Fruit fly (Drosophila melanogaster) whole organism, embryonic: ENCODE data around the gene CG6294.

Experiments
- Abd-B ChIP-seq: fragments of 200-800 bp; sonication (Bioruptor generic); optimal IDR thresholded peaks from 2 replicates; lab custom pipeline; 2018; ENCODE audit warnings: missing biosample characterization, mild to moderate bottlenecking, missing genetic modification characterization, moderate library complexity
- Atf-2 ChIP-seq: fragments of 200-800 bp; sonication (Bioruptor generic); optimal IDR thresholded peaks from 2 replicates; lab custom pipeline; 2016; ENCODE audit warnings: missing biosample characterization, missing genetic modification characterization
- B-H2 ChIP-seq: fragments of 200-800 bp; sonication (Bioruptor generic); optimal IDR thresholded peaks from 2 replicates; lab custom pipeline; 2018; ENCODE audit warnings: missing biosample characterization, mild to moderate bottlenecking, missing genetic modification characterization
- BEAF-32 ChIP-seq: fragments of 200-800 bp; sonication (Bioruptor generic); optimal IDR thresholded peaks from 3 replicates; lab custom pipeline; 2017; ENCODE audit warnings: missing biosample characterization, missing genetic modification characterization, mild to moderate bottlenecking, moderate library complexity, missing genetic modification reagents
- CG10462 ChIP-seq: fragments of 200-800 bp; sonication (Bioruptor generic); optimal IDR thresholded peaks from 2 replicates; lab custom pipeline; 2016; ENCODE audit warnings: missing biosample characterization, missing genetic modification characterization
- CG11723 ChIP-seq: fragments of 200-800 bp; sonication (Bioruptor generic); optimal IDR thresholded peaks from 2 replicates; lab custom pipeline; 2017; ENCODE audit warnings: missing biosample characterization, mild to moderate bottlenecking, missing genetic modification characterization
- CG12744 ChIP-seq: fragments of 200-800 bp; sonication (Bioruptor generic); optimal IDR thresholded peaks from 2 replicates; lab custom pipeline; 2016; ENCODE audit warnings: missing biosample characterization, missing genetic modification characterization
- CG13424 ChIP-seq: fragments of 200-800 bp; sonication (Bioruptor generic); optimal IDR thresholded peaks from 2 replicates; lab custom pipeline; 2019; ENCODE audit warnings: missing biosample characterization, mild to moderate bottlenecking, missing genetic modification characterization, moderate library complexity
- CG13894 ChIP-seq: fragments of 200-800 bp; sonication (Bioruptor generic); optimal IDR thresholded peaks from 3 replicates; lab custom pipeline; 2018; ENCODE audit warnings: missing biosample characterization, mild to moderate bottlenecking, missing genetic modification characterization, moderate library complexity
- CG18619 ChIP-seq: fragments of 200-800 bp; sonication (Bioruptor generic); optimal IDR thresholded peaks from 3 replicates; lab custom pipeline; 2017; ENCODE audit warnings: missing biosample characterization, mild to moderate bottlenecking, missing genetic modification characterization
- CG2889 ChIP-seq: fragments of 200-800 bp; sonication (Bioruptor generic); IDR thresholded peaks from 3 replicates; pipeline ENCODE4 v1.3.6; 2022; ENCODE audit warnings: missing biosample characterization, missing genetic modification characterization
- CG30403 ChIP-seq: fragments of 200-800 bp; sonication (Bioruptor generic); optimal IDR thresholded peaks from 3 replicates; lab custom pipeline; 2016; ENCODE audit warnings: missing biosample characterization, missing genetic modification characterization
- CG3163 ChIP-seq: fragments of 200-800 bp; sonication (Bioruptor generic); optimal IDR thresholded peaks from 3 replicates; lab custom pipeline; 2016; ENCODE audit warnings: missing biosample characterization, missing genetic modification characterization
- CG5245 ChIP-seq: fragments of 200-800 bp; sonication (Bioruptor generic); optimal IDR thresholded peaks from 3 replicates; lab custom pipeline; 2016; ENCODE audit warnings: missing biosample characterization, missing genetic modification characterization
- CG6654 ChIP-seq: fragments of 200-800 bp; sonication (Bioruptor generic); optimal IDR thresholded peaks from 2 replicates; lab custom pipeline; 2017; ENCODE audit warnings: missing biosample characterization, mild to moderate bottlenecking, missing genetic modification characterization
- CG7745 ChIP-seq: fragments of 200-800 bp; sonication (Bioruptor generic); optimal IDR thresholded peaks from 2 replicates; lab custom pipeline; 2018; ENCODE audit warnings: missing biosample characterization, mild to moderate bottlenecking, missing genetic modification characterization, moderate library complexity
- CG7839 ChIP-seq: fragments of 200-800 bp; sonication (Bioruptor generic); optimal IDR thresholded peaks from 3 replicates; lab custom pipeline; 2018; ENCODE audit warnings: missing biosample characterization, mild to moderate bottlenecking, missing genetic modification characterization, moderate library complexity
- CG8359 ChIP-seq: fragments of 200-800 bp; sonication (Bioruptor generic); optimal IDR thresholded peaks from 2 replicates; lab custom pipeline; 2017; ENCODE audit warnings: missing biosample characterization, mild to moderate bottlenecking, missing genetic modification characterization, borderline replicate concordance
- CoRest ChIP-seq: fragments of 200-800 bp; sonication (Bioruptor generic); optimal IDR thresholded peaks from 3 replicates; lab custom pipeline; 2018; ENCODE audit warnings: missing biosample characterization, mild to moderate bottlenecking, missing genetic modification characterization, moderate library complexity
- E2f1 ChIP-seq: fragments of 200-800 bp; sonication (Bioruptor generic); IDR thresholded peaks from 2 replicates; pipeline ENCODE4 v1.3.6; 2022; ENCODE audit warnings: missing biosample characterization, missing genetic modification characterization
- Elba2 ChIP-seq: fragments of 200-800 bp; sonication (Bioruptor generic); optimal IDR thresholded peaks from 3 replicates; lab custom pipeline; 2016; ENCODE audit warnings: missing biosample characterization, missing genetic modification characterization
- HLH54F ChIP-seq: fragments of 200-800 bp; sonication (Bioruptor generic); optimal IDR thresholded peaks from 3 replicates; lab custom pipeline; 2016; ENCODE audit warnings: missing biosample characterization, missing genetic modification characterization
- Kr ChIP-seq: fragments of 200-800 bp; sonication (Bioruptor generic); optimal IDR thresholded peaks from 2 replicates; lab custom pipeline; 2017; ENCODE audit warnings: missing biosample characterization, mild to moderate bottlenecking, missing genetic modification characterization
- Med ChIP-seq: fragments of 200-800 bp; sonication (Bioruptor generic); peaks from one replicate; lab custom pipeline; 2016; ENCODE audit warnings: missing biosample characterization, missing genetic modification characterization, mild to moderate bottlenecking, inconsistent platforms, moderate library complexity
- Neu2 ChIP-seq: fragments of 200-800 bp; sonication (Bioruptor generic); optimal IDR thresholded peaks from 3 replicates; lab custom pipeline; 2016; ENCODE audit warnings: missing biosample characterization, missing genetic modification characterization, borderline replicate concordance
- Sry-β ChIP-seq: fragments of 200-800 bp; sonication (Bioruptor generic); optimal IDR thresholded peaks from 2 replicates; lab custom pipeline; 2018; ENCODE audit warnings: missing biosample characterization, mild to moderate bottlenecking, missing genetic modification characterization, moderate library complexity
- ab ChIP-seq: fragments of 200-800 bp; sonication (Bioruptor generic); optimal IDR thresholded peaks from 2 replicates; lab custom pipeline; 2016; ENCODE audit warnings: missing biosample characterization, missing genetic modification characterization
- ash1 ChIP-seq: fragments of 200-800 bp; sonication (Bioruptor generic); optimal IDR thresholded peaks from 2 replicates; lab custom pipeline; 2018; ENCODE audit warnings: missing biosample characterization, mild to moderate bottlenecking, missing genetic modification characterization
- btn ChIP-seq: fragments of 200-800 bp; sonication (Bioruptor generic); optimal IDR thresholded peaks from 2 replicates; lab custom pipeline; 2016; ENCODE audit warnings: missing biosample characterization, missing genetic modification characterization
- cas ChIP-seq: fragments of 200-800 bp; sonication (Bioruptor generic); IDR thresholded peaks from 2 replicates; pipeline ENCODE4 v1.3.6; 2022; ENCODE audit warnings: missing biosample characterization, missing genetic modification characterization
- cg ChIP-seq: fragments of 200-800 bp; sonication (Bioruptor generic); optimal IDR thresholded peaks from 3 replicates; lab custom pipeline; 2019; ENCODE audit warnings: missing biosample characterization, mild to moderate bottlenecking, missing genetic modification characterization, moderate library complexity
- croc ChIP-seq: fragments of 200-800 bp; sonication (Bioruptor generic); conservative IDR thresholded peaks from 3 replicates; pipeline ENCODE4 v1.3.6; 2022; ENCODE audit warnings: missing biosample characterization, missing genetic modification characterization
- crp ChIP-seq, 2 experiments: fragments of 200-800 bp; sonication (Bioruptor generic); optimal IDR thresholded peaks; 2 replicates in 1 of 2; 3 replicates in 1 of 2; lab custom pipeline; 2017; ENCODE audit warnings: missing biosample characterization in 2 of 2, missing genetic modification characterization in 2 of 2, mild to moderate bottlenecking in 1 of 2, moderate library complexity in 1 of 2
- dan ChIP-seq: fragments of 200-800 bp; sonication (Bioruptor generic); IDR thresholded peaks from 2 replicates; pipeline ENCODE4 v1.3.6; 2022; ENCODE audit warnings: missing biosample characterization, missing genetic modification characterization
- fru ChIP-seq: fragments of >200 bp; optimal IDR thresholded peaks from 2 replicates; lab custom pipeline; 2017
- gce ChIP-seq: fragments of 200-800 bp; sonication (Bioruptor generic); IDR thresholded peaks from 3 replicates; pipeline ENCODE4 v1.3.6; 2022; ENCODE audit warnings: missing biosample characterization, missing genetic modification characterization
- insv ChIP-seq, 2 experiments: fragments of 200-800 bp; sonication (Bioruptor generic); optimal IDR thresholded peaks; 3 replicates each; lab custom pipeline; 2016 to 2018; ENCODE audit warnings: missing biosample characterization in 2 of 2, missing genetic modification characterization in 2 of 2
- kah ChIP-seq: fragments of 200-800 bp; sonication (Bioruptor generic); optimal IDR thresholded peaks from 2 replicates; lab custom pipeline; 2018; ENCODE audit warnings: missing biosample characterization, mild to moderate bottlenecking, missing genetic modification characterization
- lmd ChIP-seq: fragments of 200-800 bp; sonication (Bioruptor generic); IDR thresholded peaks from 2 replicates; pipeline ENCODE4 v1.3.6; 2022; ENCODE audit warnings: missing biosample characterization, missing genetic modification characterization
- mam ChIP-seq: fragments of 200-800 bp; sonication (Bioruptor generic); optimal IDR thresholded peaks from 3 replicates; lab custom pipeline; 2016; ENCODE audit warnings: missing biosample characterization, missing genetic modification characterization
- onecut ChIP-seq: fragments of 200-800 bp; sonication (Bioruptor generic); IDR thresholded peaks from 2 replicates; pipeline ENCODE4 v1.3.6; 2022; ENCODE audit warnings: missing biosample characterization, missing genetic modification characterization
- pnt ChIP-seq: fragments of 200-800 bp; sonication (Bioruptor generic); optimal IDR thresholded peaks from 3 replicates; lab custom pipeline; 2016; ENCODE audit warnings: missing biosample characterization, missing genetic modification characterization
- ranshi ChIP-seq: fragments of 200-800 bp; sonication (Bioruptor generic); IDR thresholded peaks from 2 replicates; pipeline ENCODE4 v1.3.6; 2022; ENCODE audit warnings: missing biosample characterization, missing genetic modification characterization
- ro ChIP-seq: fragments of 200-800 bp; sonication (Bioruptor generic); IDR thresholded peaks from 2 replicates; pipeline ENCODE4 v1.3.6; 2022; ENCODE audit warnings: missing biosample characterization, missing genetic modification characterization
- sens ChIP-seq: fragments of 200-800 bp; sonication (Bioruptor generic); peaks from one replicate; lab custom pipeline; 2016; ENCODE audit warnings: missing biosample characterization, missing genetic modification characterization
- seq ChIP-seq: fragments of 200-800 bp; sonication (Bioruptor generic); IDR thresholded peaks from 2 replicates; pipeline ENCODE4 v1.3.6; 2022; ENCODE audit warnings: missing biosample characterization, missing genetic modification characterization
- slou ChIP-seq: fragments of 200-800 bp; sonication (Bioruptor generic); optimal IDR thresholded peaks from 3 replicates; lab custom pipeline; 2016; ENCODE audit warnings: missing biosample characterization, missing genetic modification characterization
- tin ChIP-seq: fragments of 200-800 bp; sonication (Bioruptor generic); optimal IDR thresholded peaks from 3 replicates; lab custom pipeline; 2016; ENCODE audit warnings: missing biosample characterization, missing genetic modification characterization
- tup ChIP-seq: fragments of 200-800 bp; sonication (Bioruptor generic); optimal IDR thresholded peaks from 2 replicates; lab custom pipeline; 2016; ENCODE audit warnings: missing biosample characterization, mild to moderate bottlenecking, missing genetic modification characterization, moderate library complexity
- vnd ChIP-seq: fragments of 200-800 bp; sonication (Bioruptor generic); IDR thresholded peaks from 3 replicates; pipeline ENCODE4 v1.3.6; 2022; ENCODE audit warnings: missing biosample characterization, missing genetic modification characterization; ENCODE audit not compliant: partially characterized antibody
- wdn ChIP-seq: fragments of 200-800 bp; sonication (Bioruptor generic); IDR thresholded peaks from 2 replicates; pipeline ENCODE4 v1.3.6; 2022; ENCODE audit warnings: missing biosample characterization, missing genetic modification characterization
- zfh2 ChIP-seq: fragments of 200-800 bp; sonication (Bioruptor generic); optimal IDR thresholded peaks from 2 replicates; lab custom pipeline; 2016; ENCODE audit warnings: missing biosample characterization, missing genetic modification characterization

The CG6294 gene

DNA sequence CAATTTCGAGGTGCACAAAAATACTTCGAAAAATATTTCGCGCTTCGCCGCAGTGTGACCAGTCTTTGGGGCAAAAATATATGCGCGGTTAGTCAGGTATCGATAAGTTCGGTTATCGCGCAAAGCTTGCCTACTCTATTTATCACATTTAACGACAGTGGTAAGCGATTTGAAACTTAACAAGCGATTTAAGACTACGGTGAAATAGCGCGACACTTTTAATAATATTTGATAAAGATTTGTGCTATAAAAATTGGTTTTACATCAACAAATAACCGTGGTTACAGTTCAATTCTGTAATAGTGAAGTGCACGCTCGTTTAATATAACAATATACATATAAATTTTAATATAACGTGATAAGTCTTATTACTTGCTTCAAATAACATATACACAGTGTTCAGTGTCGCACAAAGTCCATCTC, 12.9 kb downstream of the CG6294 start, which contains the start of gene mh (continued):
- TF ChIP-seq lmd (GFP tag; lab: Robert Waterston, UW) (peak; percentile 47; the same call in 1 of the 2 replicates), CG12744 (no peak), dan (GFP tag; lab: Robert Waterston, UW) (no peak), CG13894 (tag; lab: Kevin White, UChicago) (no peak), mam (peak; percentile 10), tin (no peak), ash1 (no peak), pnt (GFP tag; lab: Kevin White, UChicago) (no peak), CG3163 (no peak), Neu2 (GFP tag; lab: Kevin White, UChicago) (no peak), seq (no peak), ro (GFP tag; lab: Robert Waterston, UW) (no peak), insv (GFP tag; optimal IDR thresholded peaks at IDR 0.05; lab: Kevin White, UChicago) (no peak), CG2889 (no peak), CG30403 (GFP tag; lab: Kevin White, UChicago) (peak; percentile 52), onecut (GFP tag; lab: Robert Waterston, UW) (no peak), btn (GFP tag; lab: Kevin White, UChicago) (no peak), CG13424 (tag; lab: Kevin White, UChicago) (peak; percentile 48), vnd (GFP tag; lab: Robert Waterston, UW) (peak; percentile 68; the same call in 2 of the 3 replicates), CG11723 (GFP tag; lab: Kevin White, UChicago) (no peak), CG10462 (GFP tag; lab: Kevin White, UChicago) (no peak), E2f1 (GFP tag; lab: Robert Waterston, UW) (no peak), B-H2 (GFP tag; lab: Kevin White, UChicago) (no peak), CoRest (peak; percentile 60), Abd-B (peak; percentile 64), crp (GFP tag; optimal IDR thresholded peaks at IDR 0.05; lab: Kevin White, UChicago) (peak in 1 of 2 experiments; percentile 42), Med (GFP tag; lab: Kevin White, UChicago) (peak; percentile 69), ranshi (GFP tag; lab: Robert Waterston, UW) (no peak), ab (GFP tag; lab: Kevin White, UChicago) (no peak), cg (GFP tag; lab: Kevin White, UChicago) (no peak), Sry-β (GFP tag; lab: Kevin White, UChicago) (no peak), CG7745 (tag; lab: Kevin White, UChicago) (no peak), fru (lab: Kevin White, UChicago) (no peak), BEAF-32 (GFP tag; lab: Kevin White, UChicago) (peak; percentile 73), Elba2 (GFP tag; lab: Kevin White, UChicago) (no peak), Kr (GFP tag; lab: Kevin White, UChicago) (no peak), CG8359 (no peak), croc (no peak), zfh2 (GFP tag; lab: Kevin White, UChicago) (no peak), CG18619 (GFP tag; lab: Kevin White, UChicago) (no peak), sens (GFP tag; lab: Kevin White, UChicago) (no peak), gce (GFP tag; lab: Robert Waterston, UW) (no peak), Atf-2 (GFP tag; lab: Kevin White, UChicago) (no peak), kah (no peak), cas (no peak), HLH54F (no peak), CG5245 (GFP tag; lab: Kevin White, UChicago) (peak; percentile 16), CG6654 (GFP tag; lab: Kevin White, UChicago) (no peak), CG7839 (no peak), wdn (GFP tag; lab: Robert Waterston, UW) (no peak), tup (GFP tag; lab: Kevin White, UChicago) (no peak), slou (no peak)
